Worm (Caenorhabditis elegans): ENCODE measurements around the gene ceh-7.

ceh-7 gene

DNA sequence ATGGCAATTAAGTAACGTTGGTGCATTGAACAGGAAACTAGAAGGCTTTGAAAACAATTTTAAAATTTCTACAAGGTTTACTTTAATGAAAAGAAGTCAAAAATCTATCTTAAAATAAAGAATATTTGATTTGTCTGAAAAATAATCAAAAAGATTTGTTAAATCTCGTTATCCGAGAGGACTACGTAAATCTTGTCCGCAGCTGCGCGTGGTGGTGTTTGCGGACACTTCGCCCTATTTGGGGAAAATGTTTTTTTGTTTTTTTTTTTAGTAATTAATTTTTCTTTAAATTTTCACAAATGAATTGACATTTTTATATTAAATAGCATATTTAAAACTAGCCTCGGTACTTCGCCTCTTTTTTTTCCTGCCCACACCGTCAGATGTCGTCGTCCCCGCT, 19.7 kb downstream of the ceh-7 start (continued):
- TF ChIP-seq sptf-1 (tag; optimal IDR thresholded peaks at IDR 0.05) (no peak), efl-1 (optimal IDR thresholded peaks at IDR 0.05) (peak; percentile 41 to 66), efl-1 (GFP tag; optimal IDR thresholded peaks at IDR 0.05 in 1 of 2) (peak; percentile 59 to 77), jun-1 (tag; optimal IDR thresholded peaks at IDR 0.05) (no peak), nhr-12 (tag; optimal IDR thresholded peaks at IDR 0.05) (no peak), mab-9 (GFP tag; IDR thresholded peaks at IDR 0.05) (no peak), unc-30 (tag; optimal IDR thresholded peaks at IDR 0.05) (no peak), ceh-8 (GFP tag; optimal IDR thresholded peaks at IDR 0.05) (no peak), egl-27 (tag; optimal IDR thresholded peaks at IDR 0.05) (no peak), nhr-11 (tag; optimal IDR thresholded peaks at IDR 0.05) (no peak), Y116A8C.19 (tag; optimal IDR thresholded peaks at IDR 0.05; ENCODE audit: borderline replicate concordance) (no peak), pax-3 (tag; optimal IDR thresholded peaks at IDR 0.05) (no peak), elt-3 (tag; optimal IDR thresholded peaks at IDR 0.05) (no peak), ceh-88 (GFP tag; IDR thresholded peaks at IDR 0.05) (peak; percentile 15; the same call in 1 of the 2 replicates), isw-1 (GFP tag; IDR thresholded peaks at IDR 0.05) (peak; percentile 37), nhr-20 (tag; optimal IDR thresholded peaks at IDR 0.05) (peak; percentile 56), elt-2 (tag; optimal IDR thresholded peaks at IDR 0.05) (no peak), ces-1 (GFP tag; optimal IDR thresholded peaks at IDR 0.05) (no peak), unc-98 (GFP tag; IDR thresholded peaks at IDR 0.05) (no peak), ets-5 (GFP tag; IDR thresholded peaks at IDR 0.05) (no peak), nhr-71 (tag; optimal IDR thresholded peaks at IDR 0.05) (peak; percentile 76), skn-1 (tag; optimal IDR thresholded peaks at IDR 0.05) (no peak), lin-14 (GFP tag; optimal IDR thresholded peaks at IDR 0.05) (peak; percentile 72), nhr-47 (tag; optimal IDR thresholded peaks at IDR 0.05) (no peak), tlp-1 (tag; optimal IDR thresholded peaks at IDR 0.05) (no peak), nhr-84 (tag; optimal IDR thresholded peaks at IDR 0.05) (no peak), aha-1 (tag; optimal IDR thresholded peaks at IDR 0.05) (no peak), vab-15 (tag; optimal IDR thresholded peaks at IDR 0.05) (no peak), ztf-11 (tag; optimal IDR thresholded peaks at IDR 0.05) (peak in 1 of 2 experiments; percentile 24), egl-13 (tag; optimal IDR thresholded peaks at IDR 0.05) (peak; percentile 21), ama-1 (optimal IDR thresholded peaks at IDR 0.05) (no peak), xbp-1 (tag; optimal IDR thresholded peaks at IDR 0.05) (peak; percentile 46), lsy-2 (tag; optimal IDR thresholded peaks at IDR 0.05) (peak; percentile 69 to 79), snu-23 (GFP tag; optimal IDR thresholded peaks at IDR 0.05) (peak; percentile 69), lin-13 (GFP tag; optimal IDR thresholded peaks at IDR 0.05) (peak; percentile 5), dsc-1 (tag; optimal IDR thresholded peaks at IDR 0.05) (peak; percentile 67), nhr-90 (tag; optimal IDR thresholded peaks at IDR 0.05; ENCODE audit: poor library complexity) (peak; percentile 17), C04F5.9 (tag; optimal IDR thresholded peaks at IDR 0.05) (peak; percentile 4), dpl-1 (GFP tag; optimal IDR thresholded peaks at IDR 0.05) (peak; percentile 33 to 58 (median 50)), grh-1 (GFP tag; IDR thresholded peaks at IDR 0.05) (no peak), fkh-8 (tag; optimal IDR thresholded peaks at IDR 0.05) (peak; percentile 42)

DNA sequence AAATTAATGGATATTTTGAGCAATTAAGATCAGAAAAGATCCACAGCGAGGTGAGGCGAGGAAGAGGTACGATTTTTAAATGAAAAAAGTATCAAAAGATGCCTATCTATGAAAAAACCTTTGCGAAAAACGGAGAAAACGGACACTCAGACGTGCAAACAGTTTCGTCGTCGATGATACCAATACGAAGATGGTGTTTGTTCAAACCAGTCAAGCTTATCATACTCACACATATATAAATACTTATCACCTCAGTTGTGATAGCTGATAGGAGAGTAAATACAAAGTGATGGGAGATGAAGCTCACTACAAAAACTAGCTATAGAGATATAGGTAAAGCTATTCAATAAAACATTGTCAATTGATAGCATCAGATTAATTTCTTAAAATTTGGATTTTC, 23.8 kb downstream of the ceh-7 start:
- peak; percentile 6 for TF ChIP-seq lin-14 (GFP tag; optimal IDR thresholded peaks at IDR 0.05)
- TF ChIP-seq ama-1 (optimal IDR thresholded peaks at IDR 0.05): no peak
- TF ChIP-seq skn-1 (tag; optimal IDR thresholded peaks at IDR 0.05): no peak
- TF ChIP-seq sptf-1 (tag; optimal IDR thresholded peaks at IDR 0.05): no peak
- no peak for TF ChIP-seq alr-1 (tag; optimal IDR thresholded peaks at IDR 0.05; ENCODE audit: borderline replicate concordance)
- peak; percentile 19 for TF ChIP-seq tlp-1 (tag; optimal IDR thresholded peaks at IDR 0.05)
- no peak for TF ChIP-seq nhr-28 (tag; optimal IDR thresholded peaks at IDR 0.05)
- TF ChIP-seq ceh-88 (GFP tag; IDR thresholded peaks at IDR 0.05): no peak
- peak; percentile 55 for TF ChIP-seq elt-2 (tag; optimal IDR thresholded peaks at IDR 0.05)
- no peak for TF ChIP-seq nhr-90 (tag; optimal IDR thresholded peaks at IDR 0.05; ENCODE audit: poor library complexity)
- TF ChIP-seq pag-3 (tag; optimal IDR thresholded peaks at IDR 0.05; ENCODE audit: borderline replicate concordance, insufficient read depth): no peak
- TF ChIP-seq ceh-82 (tag; optimal IDR thresholded peaks at IDR 0.05): no peak
- TF ChIP-seq vab-15 (tag; optimal IDR thresholded peaks at IDR 0.05): no peak
- TF ChIP-seq nhr-11 (tag; optimal IDR thresholded peaks at IDR 0.05): no peak
